Worm (Caenorhabditis elegans): ENCODE data around the gene C55A6.7.

The C55A6.7 gene

DNA sequence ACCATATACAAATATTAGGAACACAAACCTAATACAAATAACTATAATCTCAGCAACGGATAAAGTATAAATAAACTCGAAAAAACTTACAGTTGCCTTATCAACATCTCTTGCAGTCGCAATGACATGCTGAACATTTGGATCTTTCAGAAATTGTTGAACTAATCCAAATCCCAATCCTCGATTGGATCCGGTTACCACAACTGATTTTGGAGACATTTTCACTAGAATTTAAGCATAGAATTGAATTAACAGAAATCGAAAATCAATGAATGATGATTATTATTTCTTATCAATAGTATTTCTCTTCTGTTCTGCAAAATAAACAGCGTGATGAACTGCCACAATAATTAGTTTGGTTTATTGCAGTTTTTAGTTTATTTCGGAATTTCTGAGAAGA, at the start of gene C55A6.7, which contains the start of gene C55A6.11:
TSS of gene C55A6.7 (minus strand) at position 316 of the 400 bp plus-strand sequence.
TSS of gene C55A6.11 (plus strand) at position 301 of the 400 bp plus-strand sequence.
- no peak for TF ChIP-seq daf-16 (GFP tag; optimal IDR thresholded peaks at IDR 0.05)
- TF ChIP-seq daf-16 (tag; optimal IDR thresholded peaks at IDR 0.05), result peak; percentile 29
- no peak for TF ChIP-seq tag-97 (GFP tag; IDR thresholded peaks at IDR 0.05)
- no peak for TF ChIP-seq jun-1 (tag; optimal IDR thresholded peaks at IDR 0.05)
- TF ChIP-seq hif-1 (tag; optimal IDR thresholded peaks at IDR 0.05), result no peak
- TF ChIP-seq unc-62 (GFP tag; optimal IDR thresholded peaks at IDR 0.05 in 1 of 2), result peak in 1 of 2 experiments; percentile 86
- TF ChIP-seq unc-62 (tag; optimal IDR thresholded peaks at IDR 0.05), result no peak
- no peak for TF ChIP-seq hlh-11 (tag; optimal IDR thresholded peaks at IDR 0.05)
- TF ChIP-seq mxl-2 (GFP tag; conservative IDR thresholded peaks at IDR 0.05), result no peak

DNA sequence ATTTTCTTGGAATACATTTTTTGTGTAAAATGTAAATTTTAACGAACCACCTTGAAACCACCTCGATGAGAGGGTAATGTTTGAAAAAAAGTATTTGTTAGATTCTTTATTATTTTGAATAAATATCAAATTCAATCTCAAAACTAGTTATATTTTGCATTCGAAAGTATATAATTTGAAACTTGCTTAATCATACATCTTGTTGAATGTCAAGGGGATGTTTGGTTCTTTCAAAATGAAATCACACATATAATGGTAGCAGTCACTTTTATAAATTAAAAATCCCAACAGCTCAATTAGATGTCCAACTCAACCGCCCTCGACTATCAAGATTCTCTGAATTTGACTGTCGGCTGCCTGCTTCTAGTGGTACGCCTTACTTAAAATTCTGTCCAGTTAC, 44.2 kb upstream of the C55A6.7 start, which contains the start of gene srx-87:
TSS of gene srx-87 (plus strand) at position 301 of the 400 bp plus-strand sequence.
- TF ChIP-seq snpc-1.2 (GFP tag; IDR thresholded peaks at IDR 0.05) (no peak), ZK337.2 (GFP tag; IDR thresholded peaks at IDR 0.05) (no peak), dmd-9 (GFP tag; IDR thresholded peaks at IDR 0.05) (no peak), R02D3.7 (tag; optimal IDR thresholded peaks at IDR 0.05) (no peak), ceh-20 (GFP tag; IDR thresholded peaks at IDR 0.05) (no peak)

DNA sequence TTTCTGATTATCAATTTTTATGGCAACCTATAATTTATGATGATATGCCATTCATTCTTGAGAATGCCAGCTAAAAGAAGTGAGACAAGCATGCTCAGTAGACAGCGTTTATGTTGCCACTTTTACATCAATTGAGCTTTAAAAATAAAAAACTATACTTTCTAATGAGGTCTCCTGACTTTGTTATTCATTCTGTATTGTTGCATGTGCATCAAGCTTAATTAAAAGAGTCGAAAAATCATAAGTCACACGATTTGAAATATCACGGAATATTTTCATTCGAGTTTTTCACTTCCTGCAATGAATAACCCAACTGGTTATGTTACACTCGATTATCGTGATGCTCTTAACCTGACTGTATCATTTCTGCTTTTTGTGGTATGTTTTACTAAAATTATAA, 42.3 kb upstream of the C55A6.7 start, which contains the start of gene srx-86:
TSS of gene srx-86 (plus strand) at position 301 of the 400 bp plus-strand sequence.
- no peak for TF ChIP-seq php-3 (GFP tag; IDR thresholded peaks at IDR 0.05)
- TF ChIP-seq lsy-2 (tag; optimal IDR thresholded peaks at IDR 0.05), result no peak
- TF ChIP-seq unc-130 (GFP tag; optimal IDR thresholded peaks at IDR 0.05), result no peak
- no peak for TF ChIP-seq lin-13 (GFP tag; optimal IDR thresholded peaks at IDR 0.05)
- no peak for TF ChIP-seq dmd-8 (GFP tag; IDR thresholded peaks at IDR 0.05)
- no peak for TF ChIP-seq nhr-11 (tag; optimal IDR thresholded peaks at IDR 0.05)
- no peak for TF ChIP-seq lin-1 (GFP tag; IDR thresholded peaks at IDR 0.05)
- TF ChIP-seq mxl-2 (GFP tag; conservative IDR thresholded peaks at IDR 0.05), result no peak
- TF ChIP-seq lin-39 (tag; optimal IDR thresholded peaks at IDR 0.05), result no peak
- no peak for TF ChIP-seq mep-1 (tag; optimal IDR thresholded peaks at IDR 0.05)
- TF ChIP-seq cey-2 (tag; optimal IDR thresholded peaks at IDR 0.05; ENCODE audit: borderline replicate concordance, insufficient read depth), result no peak
- no peak for TF ChIP-seq zfp-3 (GFP tag; conservative IDR thresholded peaks at IDR 0.05)
- TF ChIP-seq F44E2.7 (GFP tag; IDR thresholded peaks at IDR 0.05), result no peak
- TF ChIP-seq saeg-2 (GFP tag; IDR thresholded peaks at IDR 0.05), result no peak

DNA sequence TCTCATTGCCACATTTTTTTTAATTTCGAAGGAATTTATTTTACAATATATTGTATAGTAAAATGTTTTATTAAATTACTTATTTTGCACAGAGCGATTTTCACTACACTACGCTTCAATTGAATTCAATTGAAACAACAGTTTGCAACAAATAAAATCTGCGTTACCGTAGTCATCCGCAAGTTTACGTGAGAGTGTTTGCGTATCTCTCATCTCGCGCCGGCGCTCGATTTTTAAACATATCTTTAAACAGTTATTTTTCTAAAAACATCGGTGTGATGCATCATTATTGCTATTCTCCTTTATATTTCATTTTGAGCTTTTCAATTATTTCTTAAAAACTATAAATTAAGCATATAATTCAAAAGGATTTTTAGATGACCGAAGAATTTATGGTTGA, 33.9 kb upstream of the C55A6.7 start, which contains the start of gene duo-1:
TSS of gene duo-1 (plus strand) at position 371 of the 400 bp plus-strand sequence.
- TF ChIP-seq ceh-20 (GFP tag; IDR thresholded peaks at IDR 0.05) (no peak), egl-27 (tag; optimal IDR thresholded peaks at IDR 0.05) (no peak), daf-16 (GFP tag; optimal IDR thresholded peaks at IDR 0.05) (no peak), daf-16 (tag; optimal IDR thresholded peaks at IDR 0.05) (no peak), unc-130 (GFP tag; optimal IDR thresholded peaks at IDR 0.05) (peak; percentile 46), zag-1 (tag; optimal IDR thresholded peaks at IDR 0.05) (no peak)

DNA sequence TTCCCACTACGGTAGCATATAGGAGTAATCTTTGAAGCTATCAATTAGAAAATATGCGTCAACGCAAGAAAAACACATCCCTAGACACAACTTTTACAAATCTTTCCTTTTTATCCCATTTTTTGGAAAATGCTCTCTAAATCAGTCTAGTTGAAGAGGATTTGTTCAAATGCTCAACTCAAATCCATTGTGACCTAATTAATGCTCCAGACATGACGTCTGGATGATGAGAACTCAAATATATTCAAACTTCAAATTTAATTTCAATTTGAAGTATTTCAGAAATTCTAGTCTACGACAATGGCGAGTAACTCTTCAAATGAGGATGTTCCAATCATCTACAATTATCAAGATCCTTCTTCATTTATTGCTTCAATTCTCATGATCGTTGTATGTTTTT, 32.0 kb upstream of the C55A6.7 start, which contains the start of gene srx-85:
TSS of gene srx-85 (plus strand) at position 301 of the 400 bp plus-strand sequence.
- TF ChIP-seq nhr-76 (tag; optimal IDR thresholded peaks at IDR 0.05), result no peak
- no peak for TF ChIP-seq nhr-25 (tag; optimal IDR thresholded peaks at IDR 0.05; ENCODE audit: borderline replicate concordance, insufficient read depth)
- no peak for TF ChIP-seq dpl-1 (GFP tag; optimal IDR thresholded peaks at IDR 0.05)
- no peak for TF ChIP-seq D1046.2 (GFP tag; IDR thresholded peaks at IDR 0.05)
- no peak for TF ChIP-seq sdz-12 (GFP tag; optimal IDR thresholded peaks at IDR 0.05)
- TF ChIP-seq snpc-1.2 (GFP tag; IDR thresholded peaks at IDR 0.05), result no peak
- TF ChIP-seq hif-1 (tag; optimal IDR thresholded peaks at IDR 0.05), result no peak
